Fruit fly (Drosophila melanogaster) whole organism, adult: ENCODE measurements around the gene Tsp5D.

Source experiments
- CG12768 ChIP-seq: fragments of 200-800 bp; sonication (Bioruptor generic); optimal IDR thresholded peaks from 2 replicates; lab custom pipeline; 2017; ENCODE audit warnings: missing biosample characterization, missing genetic modification characterization, mild to moderate bottlenecking, moderate library complexity, missing genetic modification reagents
- CG14711 ChIP-seq: fragments of 200-800 bp; sonication (Bioruptor generic); optimal IDR thresholded peaks from 2 replicates; lab custom pipeline; 2018; ENCODE audit warnings: missing biosample characterization, mild to moderate bottlenecking, missing genetic modification characterization, moderate library complexity
- CG33017 ChIP-seq: fragments of 200-800 bp; sonication (Bioruptor generic); optimal IDR thresholded peaks from 2 replicates; lab custom pipeline; 2018; ENCODE audit warnings: missing biosample characterization, mild to moderate bottlenecking, missing genetic modification characterization, moderate library complexity
- CG5204 ChIP-seq: fragments of 200-800 bp; sonication (Bioruptor generic); optimal IDR thresholded peaks from 2 replicates; lab custom pipeline; 2016; ENCODE audit warnings: missing biosample characterization, missing genetic modification characterization
- CG7045 ChIP-seq: fragments of 200-800 bp; sonication (Bioruptor generic); optimal IDR thresholded peaks from 2 replicates; lab custom pipeline; 2017; ENCODE audit warnings: missing biosample characterization, mild to moderate bottlenecking, missing genetic modification characterization
- Crg-1 ChIP-seq: fragments of 200-800 bp; sonication (Bioruptor generic); optimal IDR thresholded peaks from 2 replicates; lab custom pipeline; 2016; ENCODE audit warnings: missing biosample characterization, missing genetic modification characterization
- Hr96 ChIP-seq: fragments of 200-800 bp; sonication (Bioruptor generic); optimal IDR thresholded peaks from 2 replicates; lab custom pipeline; 2016; ENCODE audit warnings: missing biosample characterization, missing genetic modification characterization
- Mnt ChIP-seq: fragments of 200-800 bp; sonication (Bioruptor generic); optimal IDR thresholded peaks from 2 replicates; lab custom pipeline; 2016; ENCODE audit warnings: missing biosample characterization, mild to moderate bottlenecking, missing genetic modification characterization
- bab1 ChIP-seq: fragments of 200-800 bp; sonication (Bioruptor generic); optimal IDR thresholded peaks from 3 replicates; lab custom pipeline; 2019; ENCODE audit warnings: missing biosample characterization, mild to moderate bottlenecking, missing genetic modification characterization, moderate library complexity
- cic ChIP-seq: fragments of 200-800 bp; sonication (Bioruptor generic); optimal IDR thresholded peaks from 2 replicates; lab custom pipeline; 2017; ENCODE audit warnings: missing biosample characterization, mild to moderate bottlenecking, missing genetic modification characterization, moderate library complexity
- cnc ChIP-seq, 2 experiments: fragments of >200 bp; optimal IDR thresholded peaks; 2 replicates each; lab custom pipeline; 2017
- kay ChIP-seq: fragments of 200-800 bp; sonication (Bioruptor generic); peaks from one replicate; lab custom pipeline; 2016; ENCODE audit warnings: missing biosample characterization, missing genetic modification characterization, borderline replicate concordance
- toe ChIP-seq: fragments of 200-800 bp; sonication (Bioruptor generic); optimal IDR thresholded peaks from 2 replicates; lab custom pipeline; 2016; ENCODE audit warnings: missing biosample characterization, missing genetic modification characterization

- TF ChIP-seq CG12768 (GFP tag; lab: Kevin White, UChicago) (peak; percentile 16), Crg-1 (peak; percentile 48), CG5204 (GFP tag; lab: Kevin White, UChicago) (peak; percentile 28), toe (GFP tag; lab: Kevin White, UChicago) (peak; percentile 58), cic (no peak), CG14711 (tag; lab: Kevin White, UChicago) (no peak), CG7045 (GFP tag; lab: Kevin White, UChicago) (no peak), Hr96 (GFP tag; lab: Kevin White, UChicago) (peak; percentile 59), kay (GFP tag; lab: Kevin White, UChicago) (peak; percentile 7), bab1 (GFP tag; lab: Kevin White, UChicago) (peak; percentile 26), cnc (optimal IDR thresholded peaks at IDR 0.05; lab: Kevin White, UChicago) (no peak), CG33017 (tag; lab: Kevin White, UChicago) (no peak), Mnt (GFP tag; lab: Kevin White, UChicago) (peak; percentile 53)
Measured at dm6 chrX:6037180-6037946, 37.3 kb downstream of the Tsp5D start, which contains the start of the genes rux and MCTS1.
